Worm (Caenorhabditis elegans) whole organism, L1 larva: Measurements from ENCODE around the gene W04H10.6.

Source experiments
- C16A3.4 ChIP-seq: fragments of 150-350 bp; optimal IDR thresholded peaks from 2 replicates; lab custom pipeline; 2014; ENCODE audit warnings: missing biosample characterization, missing genetic modification characterization
- C34B4.2 ChIP-seq: sonication (generic microtip); optimal IDR thresholded peaks from 2 replicates; lab custom pipeline; 2017; ENCODE audit warnings: mild to moderate bottlenecking, missing genetic modification characterization, missing compliant biosample characterization
- blmp-1 ChIP-seq: fragments of 150-350 bp; optimal IDR thresholded peaks from 2 replicates; lab custom pipeline; 2014; ENCODE audit warnings: missing biosample characterization, missing genetic modification characterization
- ceh-8 ChIP-seq: fragments of 200-800 bp; sonication (Bioruptor generic); optimal IDR thresholded peaks from 2 replicates; lab custom pipeline; 2018; ENCODE audit warnings: mild to moderate bottlenecking, missing genetic modification characterization, moderate library complexity, missing compliant biosample characterization
- dpl-1 ChIP-seq, 3 experiments: fragments of 150-350 bp in 2 of 3; sonication (generic microtip) in 1 of 3; optimal IDR thresholded peaks; 2 replicates each; lab custom pipeline; 2014 to 2017; ENCODE audit warnings: missing biosample characterization in 3 of 3, missing genetic modification characterization in 3 of 3, missing genetic modification reagents in 3 of 3
- efl-1 ChIP-seq, 4 experiments: fragments of 150-350 bp; optimal IDR thresholded peaks in 3 of 4; peaks in 1 of 4; 1 replicate in 1 of 4; 2 replicates in 3 of 4; lab custom pipeline; 2014; ENCODE audit warnings: missing biosample characterization in 2 of 4, missing genetic modification characterization in 2 of 4, missing genetic modification reagents in 2 of 4
- egl-13 ChIP-seq: sonication (generic microtip); optimal IDR thresholded peaks from 2 replicates; lab custom pipeline; 2016; ENCODE audit warnings: missing genotype, missing genetic modification reagents, missing genetic modification characterization, missing compliant biosample characterization
- egl-27 ChIP-seq, 2 experiments: fragments of 150-350 bp in 1 of 2; sonication (generic microtip); optimal IDR thresholded peaks; 3 replicates each; lab custom pipeline; 2017 to 2018; ENCODE audit warnings: missing biosample characterization in 2 of 2, missing genetic modification characterization in 2 of 2, missing genetic modification reagents in 2 of 2
- elt-3 ChIP-seq, 6 experiments: fragments of 150-350 bp in 1 of 6; sonication (generic microtip); optimal IDR thresholded peaks; 2 replicates each; lab custom pipeline; 2017 to 2018; ENCODE audit warnings: missing biosample characterization in 6 of 6, missing genetic modification characterization in 6 of 6, inconsistent platforms in 1 of 6
- ets-5 ChIP-seq: fragments of 200-800 bp; sonication (Bioruptor generic); IDR thresholded peaks from 2 replicates; pipeline ENCODE4 v1.3.6; 2022; ENCODE audit warnings: missing genetic modification characterization, missing compliant biosample characterization
- fkh-10 ChIP-seq: sonication (generic microtip); optimal IDR thresholded peaks from 2 replicates; lab custom pipeline; 2017; ENCODE audit warnings: missing biosample characterization, missing genetic modification reagents, missing genetic modification characterization
- fos-1 ChIP-seq: fragments of 150-350 bp; optimal IDR thresholded peaks from 2 replicates; lab custom pipeline; 2014; ENCODE audit warnings: missing biosample characterization, missing genetic modification characterization
- grh-1 ChIP-seq: fragments of 200-800 bp; sonication (Bioruptor generic); IDR thresholded peaks from 2 replicates; pipeline ENCODE4 v1.3.6; 2022; ENCODE audit warnings: missing genetic modification reagents, missing genetic modification characterization, missing compliant biosample characterization
- hlh-4 ChIP-seq: sonication (generic microtip); optimal IDR thresholded peaks from 2 replicates; lab custom pipeline; 2016; ENCODE audit warnings: mild to moderate bottlenecking, missing genetic modification characterization, missing compliant biosample characterization
- hpl-2 ChIP-seq: fragments of 150-350 bp; optimal IDR thresholded peaks from 2 replicates; lab custom pipeline; 2014; ENCODE audit warnings: missing biosample characterization, missing genetic modification reagents, missing genetic modification characterization
- isw-1 ChIP-seq: fragments of 200-800 bp; sonication (Bioruptor generic); IDR thresholded peaks from 2 replicates; pipeline ENCODE4 v1.3.6; 2022; ENCODE audit warnings: missing genetic modification characterization, missing compliant biosample characterization
- lin-14 ChIP-seq: fragments of 200-800 bp; sonication (Bioruptor generic); optimal IDR thresholded peaks from 2 replicates; lab custom pipeline; 2018; ENCODE audit warnings: mild to moderate bottlenecking, missing genetic modification characterization, moderate library complexity, missing compliant biosample characterization
- lin-15B ChIP-seq: fragments of 150-350 bp; sonication (generic microtip); optimal IDR thresholded peaks from 3 replicates; lab custom pipeline; 2014; ENCODE audit warnings: missing biosample characterization, missing genetic modification characterization
- lin-35 ChIP-seq, 2 experiments: fragments of 150-350 bp; optimal IDR thresholded peaks; 2 replicates each; lab custom pipeline; 2014; ENCODE audit warnings: missing biosample characterization in 2 of 2, missing genetic modification characterization in 2 of 2, missing genetic modification reagents in 2 of 2
- lir-3 ChIP-seq: sonication (generic microtip); optimal IDR thresholded peaks from 2 replicates; lab custom pipeline; 2016; ENCODE audit warnings: mild to moderate bottlenecking, missing genetic modification characterization, moderate library complexity, missing compliant biosample characterization; ENCODE audit not compliant: poor library complexity
- lsy-2 ChIP-seq, 2 experiments: fragments of 150-350 bp; optimal IDR thresholded peaks; 2 replicates each; lab custom pipeline; 2014; ENCODE audit warnings: missing biosample characterization in 2 of 2, missing genetic modification characterization in 2 of 2
- mep-1 ChIP-seq: fragments of 150-350 bp; optimal IDR thresholded peaks from 2 replicates; lab custom pipeline; 2014; ENCODE audit warnings: missing biosample characterization, missing genetic modification characterization
- nhr-12 ChIP-seq: sonication (generic microtip); optimal IDR thresholded peaks from 2 replicates; lab custom pipeline; 2017; ENCODE audit warnings: missing biosample characterization, missing genetic modification characterization
- nhr-19 ChIP-seq: fragments of 200-800 bp; sonication (Bioruptor generic); conservative IDR thresholded peaks from 2 replicates; pipeline ENCODE4 v1.3.6; 2022; ENCODE audit warnings: missing genetic modification characterization, missing compliant biosample characterization
- nhr-20 ChIP-seq: sonication (generic microtip); optimal IDR thresholded peaks from 2 replicates; lab custom pipeline; 2016; ENCODE audit warnings: mild to moderate bottlenecking, missing genetic modification characterization, missing compliant biosample characterization
- nhr-47 ChIP-seq: sonication (generic microtip); optimal IDR thresholded peaks from 2 replicates; lab custom pipeline; 2016; ENCODE audit warnings: mild to moderate bottlenecking, missing genetic modification characterization, moderate library complexity, missing compliant biosample characterization
- nhr-71 ChIP-seq: sonication (generic microtip); optimal IDR thresholded peaks from 2 replicates; lab custom pipeline; 2016; ENCODE audit warnings: mild to moderate bottlenecking, missing genetic modification characterization, moderate library complexity, missing compliant biosample characterization
- nhr-85 ChIP-seq: sonication (generic microtip); peaks from one replicate; lab custom pipeline; 2016; ENCODE audit warnings: missing genetic modification characterization, inconsistent platforms, missing compliant biosample characterization
- pqm-1 ChIP-seq: sonication (generic microtip); optimal IDR thresholded peaks from 3 replicates; lab custom pipeline; 2017; ENCODE audit warnings: missing biosample characterization, missing genetic modification characterization
- skn-1 ChIP-seq: fragments of 150-350 bp; optimal IDR thresholded peaks from 2 replicates; lab custom pipeline; 2014; ENCODE audit warnings: missing biosample characterization, missing genetic modification characterization
- snpc-4 ChIP-seq: fragments of 150-350 bp; optimal IDR thresholded peaks from 2 replicates; lab custom pipeline; 2014; ENCODE audit warnings: missing biosample characterization, missing genetic modification characterization
- snu-23 ChIP-seq: sonication (generic microtip); optimal IDR thresholded peaks from 2 replicates; lab custom pipeline; 2016; ENCODE audit warnings: missing genetic modification characterization, missing compliant biosample characterization
- sox-4 ChIP-seq: sonication (generic microtip); optimal IDR thresholded peaks from 2 replicates; lab custom pipeline; 2016; ENCODE audit warnings: missing genetic modification characterization, missing compliant biosample characterization
- swsn-7 ChIP-seq: sonication (generic microtip); optimal IDR thresholded peaks from 2 replicates; lab custom pipeline; 2016; ENCODE audit warnings: missing genetic modification characterization, missing compliant biosample characterization
- tbx-2 ChIP-seq: sonication (generic microtip); optimal IDR thresholded peaks from 2 replicates; lab custom pipeline; 2016; ENCODE audit warnings: missing genetic modification characterization, missing compliant biosample characterization
- unc-62 ChIP-seq: fragments of 150-350 bp; optimal IDR thresholded peaks from 2 replicates; lab custom pipeline; 2014; ENCODE audit warnings: missing biosample characterization, missing genetic modification reagents, missing genetic modification characterization
- unc-86 ChIP-seq: sonication (generic microtip); optimal IDR thresholded peaks from 2 replicates; lab custom pipeline; 2016; ENCODE audit warnings: missing genetic modification characterization, missing compliant biosample characterization
- xbp-1 ChIP-seq: sonication (generic microtip); optimal IDR thresholded peaks from 2 replicates; lab custom pipeline; 2016; ENCODE audit warnings: missing genetic modification characterization, missing compliant biosample characterization
- zip-4 ChIP-seq: fragments of 200-800 bp; sonication (Bioruptor generic); optimal IDR thresholded peaks from 2 replicates; lab custom pipeline; 2018; ENCODE audit warnings: mild to moderate bottlenecking, missing genetic modification characterization, moderate library complexity, missing compliant biosample characterization

The W04H10.6 gene

ce11 chrII:608341-608740, at the start of gene W04H10.6:
TSS of gene W04H10.6 (minus strand) at chrII:608441.
- TF ChIP-seq dpl-1 (GFP tag; optimal IDR thresholded peaks at IDR 0.05; lab: Kevin White, UChicago), result peak in 2 of 3 experiments; percentile 20 to 24
- TF ChIP-seq ets-5, result no peak
- TF ChIP-seq nhr-71 (tag; lab: Kevin White, UChicago), result no peak
- no peak for TF ChIP-seq zip-4
- no peak for TF ChIP-seq pqm-1 (tag; lab: Kevin White, UChicago)
- peak; percentile 31 for TF ChIP-seq snu-23 (GFP tag; lab: Kevin White, UChicago)
- no peak for TF ChIP-seq unc-62 (GFP tag; lab: Kevin White, UChicago)
- peak; percentile 36 for TF ChIP-seq blmp-1
- no peak for TF ChIP-seq nhr-47 (tag; lab: Kevin White, UChicago)
- peak; percentile 78 for TF ChIP-seq nhr-85 (tag; lab: Kevin White, UChicago)

- TF ChIP-seq lin-15B (tag; lab: Kevin White, UChicago) (no peak), egl-13 (tag; lab: Kevin White, UChicago) (no peak), sox-4 (tag; lab: Kevin White, UChicago) (no peak), isw-1 (GFP tag; lab: Robert Waterston, UW) (no peak), C34B4.2 (tag; lab: Kevin White, UChicago) (no peak), hpl-2 (no peak), ceh-8 (GFP tag; lab: Kevin White, UChicago) (no peak), egl-27 (tag; optimal IDR thresholded peaks at IDR 0.05; lab: Kevin White, UChicago) (no peak), hlh-4 (tag; lab: Kevin White, UChicago) (no peak), fos-1 (tag; lab: Kevin White, UChicago) (no peak), nhr-19 (GFP tag; lab: Robert Waterston, UW) (no peak)
These were observed 43.1 kb upstream of the W04H10.6 start for ce11 chrII:651324-651723.

DNA sequence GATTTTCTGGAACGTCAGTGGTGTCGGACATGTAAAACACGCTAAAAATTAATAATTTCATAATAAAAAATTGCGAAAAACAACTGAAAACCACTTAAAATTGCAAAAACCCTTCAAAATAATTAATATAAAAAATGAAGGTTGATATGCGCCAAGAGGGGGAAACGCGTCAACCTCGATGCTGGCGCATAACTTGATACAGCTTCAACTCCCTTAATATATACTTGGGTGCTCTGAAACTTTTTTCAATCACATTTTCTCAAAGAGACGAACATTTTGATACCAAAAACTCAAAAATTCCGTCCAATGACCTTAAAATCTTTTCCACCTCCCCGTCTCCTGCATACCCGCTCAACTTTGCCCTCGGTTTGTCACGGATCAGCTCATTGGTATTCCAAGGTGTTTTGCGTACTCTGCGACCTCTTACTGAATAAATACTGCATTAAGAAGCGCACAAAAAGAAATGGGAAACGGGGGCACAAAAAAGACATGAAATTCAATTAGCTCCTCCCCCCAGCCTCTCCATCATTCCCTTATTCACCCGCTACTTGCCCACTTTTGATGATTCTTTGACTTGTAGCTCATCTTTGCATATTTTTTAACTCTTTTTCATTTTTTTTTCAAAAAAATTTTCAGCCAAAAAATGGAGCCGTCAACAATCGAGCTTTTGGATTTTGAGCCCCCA, 42.2 kb upstream of the W04H10.6 start, which contains the start of the genes K07E8.7 and frpr-14:
TSS of gene K07E8.7 (minus strand) at position 47 of the 685 bp plus-strand sequence.
TSS of gene frpr-14 (plus strand) at position 635 of the 685 bp plus-strand sequence.
- TF ChIP-seq dpl-1 (GFP tag; optimal IDR thresholded peaks at IDR 0.05; lab: Kevin White, UChicago) (peak in 2 of 3 experiments; percentile 37 to 47), mep-1 (tag; lab: Kevin White, UChicago) (peak; percentile 26), snpc-4 (tag; lab: Kevin White, UChicago) (no peak), nhr-12 (no peak), grh-1 (GFP tag; lab: Robert Waterston, UW) (peak; percentile 28; the same call in 1 of the 2 replicates), unc-86 (tag; lab: Kevin White, UChicago) (peak; percentile 6), skn-1 (peak; percentile 5), lin-35 (GFP tag; optimal IDR thresholded peaks at IDR 0.05; lab: Kevin White, UChicago) (peak; percentile 52 to 64), swsn-7 (tag; lab: Kevin White, UChicago) (peak; percentile 29), nhr-20 (tag; lab: Kevin White, UChicago) (peak; percentile 16), C16A3.4 (tag; lab: Kevin White, UChicago) (no peak), fkh-10 (GFP tag; lab: Kevin White, UChicago) (peak; percentile 47), pqm-1 (tag; lab: Kevin White, UChicago) (no peak), snu-23 (GFP tag; lab: Kevin White, UChicago) (no peak), elt-3 (tag; optimal IDR thresholded peaks at IDR 0.05; lab: Kevin White, UChicago) (peak in 1 of 6 experiments; percentile 5), isw-1 (GFP tag; lab: Robert Waterston, UW) (peak; percentile 96), efl-1 (optimal IDR thresholded peaks at IDR 0.05; lab: Kevin White, UChicago) (peak; percentile 30 to 35), efl-1 (GFP tag; optimal IDR thresholded peaks at IDR 0.05 in 1 of 2; lab: Kevin White, UChicago) (peak; percentile 50 to 90), lir-3 (tag; lab: Kevin White, UChicago) (no peak), nhr-47 (tag; lab: Kevin White, UChicago) (peak; percentile 56), nhr-85 (tag; lab: Kevin White, UChicago) (peak; percentile 71), lin-14 (peak; percentile 38), lsy-2 (tag; optimal IDR thresholded peaks at IDR 0.05; lab: Kevin White, UChicago) (peak; percentile 35 to 64), tbx-2 (tag; lab: Kevin White, UChicago) (peak; percentile 4), xbp-1 (tag; lab: Kevin White, UChicago) (peak; percentile 28)
